Worm (Caenorhabditis elegans) whole organism, early embryonic: ENCODE results near the gene srj-8.

Experiments used
- B0310.2 ChIP-seq: sonication (generic microtip); optimal IDR thresholded peaks from 2 replicates; lab custom pipeline; 2016; ENCODE audit warnings: mild to moderate bottlenecking, missing genetic modification characterization, missing compliant biosample characterization
- ama-1 ChIP-seq: fragments of 150-350 bp; optimal IDR thresholded peaks from 2 replicates; lab custom pipeline; 2014
- ceh-36 ChIP-seq: sonication (generic microtip); optimal IDR thresholded peaks from 2 replicates; lab custom pipeline; 2016; ENCODE audit warnings: missing genetic modification characterization, inconsistent platforms, missing compliant biosample characterization
- ets-7 ChIP-seq: sonication (generic microtip); optimal IDR thresholded peaks from 2 replicates; lab custom pipeline; 2016; ENCODE audit warnings: missing genotype, missing genetic modification characterization, missing compliant biosample characterization
- flt-1 ChIP-seq: fragments of 200-800 bp; sonication (Bioruptor generic); IDR thresholded peaks from 2 replicates; pipeline ENCODE4 v1.3.6; 2022; ENCODE audit warnings: missing genetic modification characterization, missing compliant biosample characterization
- hmbx-1 ChIP-seq: sonication (generic microtip); optimal IDR thresholded peaks from 2 replicates; lab custom pipeline; 2016; ENCODE audit warnings: mild to moderate bottlenecking, missing genetic modification characterization, missing compliant biosample characterization
- hnd-1 ChIP-seq: sonication (generic microtip); optimal IDR thresholded peaks from 2 replicates; lab custom pipeline; 2016; ENCODE audit warnings: missing genetic modification characterization, missing compliant biosample characterization
- pes-1 ChIP-seq: fragments of 200-800 bp; sonication (Bioruptor generic); IDR thresholded peaks from 2 replicates; pipeline ENCODE4 v1.3.6; 2022; ENCODE audit warnings: missing genetic modification reagents, missing genetic modification characterization, missing compliant biosample characterization
- sea-1 ChIP-seq: fragments of 200-800 bp; sonication (Bioruptor generic); conservative IDR thresholded peaks from 2 replicates; pipeline ENCODE4 v1.3.6; 2022; ENCODE audit warnings: missing genetic modification characterization, missing compliant biosample characterization
- tbx-11 ChIP-seq: fragments of 200-800 bp; sonication (Bioruptor generic); IDR thresholded peaks from 2 replicates; pipeline ENCODE4 v1.3.6; 2022; ENCODE audit warnings: missing genetic modification characterization, missing compliant biosample characterization
- tbx-37 ChIP-seq: fragments of 200-800 bp; sonication (Bioruptor generic); conservative IDR thresholded peaks from 2 replicates; pipeline ENCODE4 v1.3.6; 2022; ENCODE audit warnings: missing genetic modification reagents, missing genetic modification characterization, missing compliant biosample characterization

- TF ChIP-seq flt-1 (GFP tag; lab: Robert Waterston, UW) (no peak), ama-1 (no peak), ets-7 (tag; lab: Kevin White, UChicago) (no peak), hnd-1 (tag; lab: Kevin White, UChicago) (no peak), tbx-37 (no peak), sea-1 (GFP tag; lab: Robert Waterston, UW) (no peak), ceh-36 (tag; lab: Kevin White, UChicago) (no peak), B0310.2 (tag; lab: Kevin White, UChicago) (no peak), hmbx-1 (tag; lab: Kevin White, UChicago) (no peak), tbx-11 (GFP tag; lab: Robert Waterston, UW) (no peak), pes-1 (GFP tag; lab: Robert Waterston, UW) (no peak)
Observed at ce11 chrV:3287330-3287729, 39.7 kb downstream of the srj-8 start, which contains the start of gene F35F10.7.
